Fruit fly (Drosophila melanogaster) whole organism, wandering third instar larva: ENCODE data around the gene CG13876.

Experiments used
- Abd-B ChIP-seq: fragments of >200 bp; optimal IDR thresholded peaks from 2 replicates; lab custom pipeline; 2017; ENCODE audit warnings: missing biosample characterization, missing genetic modification characterization
- CG32264 ChIP-seq: fragments of 200-800 bp; sonication (Bioruptor generic); optimal IDR thresholded peaks from 2 replicates; lab custom pipeline; 2016; ENCODE audit warnings: missing biosample characterization, missing genetic modification characterization
- CG9705 ChIP-seq: fragments of 200-800 bp; sonication (Bioruptor generic); optimal IDR thresholded peaks from 2 replicates; lab custom pipeline; 2018; ENCODE audit warnings: missing biosample characterization, mild to moderate bottlenecking, missing genetic modification characterization
- CrebA ChIP-seq: fragments of 200-800 bp; sonication (Bioruptor generic); optimal IDR thresholded peaks from 2 replicates; lab custom pipeline; 2016; ENCODE audit warnings: missing biosample characterization, mild to moderate bottlenecking, missing genetic modification characterization, borderline replicate concordance
- Dfd ChIP-seq: fragments of >200 bp; optimal IDR thresholded peaks from 2 replicates; lab custom pipeline; 2017; ENCODE audit warnings: missing biosample characterization, missing genetic modification characterization
- Dif ChIP-seq: fragments of 200-275, 200-300 bp; sonication (Bioruptor generic); optimal IDR thresholded peaks from 2 replicates; lab custom pipeline; 2018; ENCODE audit warnings: missing biosample characterization, missing genetic modification characterization; ENCODE audit not compliant: partially characterized antibody
- GATAd ChIP-seq: sonication (Bioruptor generic); optimal IDR thresholded peaks from 2 replicates; lab custom pipeline; 2016; ENCODE audit warnings: missing biosample characterization, missing genetic modification characterization
- HLH106 ChIP-seq: fragments of 200-800 bp; optimal IDR thresholded peaks from 3 replicates; lab custom pipeline; 2019; ENCODE audit warnings: missing biosample characterization, mild to moderate bottlenecking, missing genetic modification characterization, moderate library complexity
- Hnf4 ChIP-seq: fragments of 200-800 bp; sonication (Bioruptor generic); optimal IDR thresholded peaks from 2 replicates; lab custom pipeline; 2016; ENCODE audit warnings: missing biosample characterization, mild to moderate bottlenecking, missing genetic modification characterization
- Hr78 ChIP-seq: fragments of >200 bp; optimal IDR thresholded peaks from 2 replicates; lab custom pipeline; 2017; ENCODE audit warnings: missing biosample characterization, missing genetic modification characterization
- Hr83 ChIP-seq: fragments of 200-300 bp; sonication (Bioruptor generic); optimal IDR thresholded peaks from 2 replicates; lab custom pipeline; 2016; ENCODE audit warnings: missing biosample characterization, mild to moderate bottlenecking, missing genetic modification characterization, moderate library complexity; ENCODE audit not compliant: poor library complexity, severe bottlenecking
- Jra ChIP-seq: sonication (Bioruptor generic); optimal IDR thresholded peaks from 2 replicates; lab custom pipeline; 2016; ENCODE audit warnings: missing biosample characterization, missing genetic modification characterization
- Mio ChIP-seq: sonication (Bioruptor generic); optimal IDR thresholded peaks from 2 replicates; lab custom pipeline; 2016; ENCODE audit warnings: missing biosample characterization, missing genetic modification characterization
- Myc ChIP-seq: fragments of >200 bp; optimal IDR thresholded peaks from 2 replicates; lab custom pipeline; 2017
- N ChIP-seq: fragments of >200 bp; optimal IDR thresholded peaks from 2 replicates; lab custom pipeline; 2018; ENCODE audit warnings: missing biosample characterization, missing external identifiers, missing genetic modification characterization
- OdsH ChIP-seq: fragments of 200-800 bp; sonication (Bioruptor generic); optimal IDR thresholded peaks from 2 replicates; lab custom pipeline; 2016; ENCODE audit warnings: missing biosample characterization, mild to moderate bottlenecking, missing genetic modification characterization
- Rel ChIP-seq, 2 experiments: fragments of 200-800 bp; sonication (Bioruptor generic) in 1 of 2; optimal IDR thresholded peaks; 2 replicates in 1 of 2; 3 replicates in 1 of 2; lab custom pipeline; 2016 to 2019; ENCODE audit warnings: mild to moderate bottlenecking in 2 of 2, missing biosample characterization in 2 of 2, missing genetic modification characterization in 2 of 2, moderate library complexity in 1 of 2
- Sp1 ChIP-seq: fragments of 200-800 bp; sonication (Bioruptor generic); optimal IDR thresholded peaks from 3 replicates; lab custom pipeline; 2019; ENCODE audit warnings: missing biosample characterization, mild to moderate bottlenecking, missing genetic modification characterization, moderate library complexity
- Vsx2 ChIP-seq: fragments of 200-300, 225-300 bp; sonication (Bioruptor generic); optimal IDR thresholded peaks from 2 replicates; lab custom pipeline; 2018; ENCODE audit warnings: missing biosample characterization, missing genetic modification characterization; ENCODE audit not compliant: partially characterized antibody
- br ChIP-seq: fragments of 200-800 bp; sonication (Bioruptor generic); optimal IDR thresholded peaks from 2 replicates; lab custom pipeline; 2016; ENCODE audit warnings: missing biosample characterization, missing genetic modification characterization
- brk ChIP-seq: fragments of 200-800 bp; sonication (Bioruptor generic); optimal IDR thresholded peaks from 2 replicates; lab custom pipeline; 2016; ENCODE audit warnings: missing biosample characterization, mild to moderate bottlenecking, missing genetic modification characterization
- dl ChIP-seq, 2 experiments: fragments of 175-275, 200-275 bp in 1 of 2; fragments of 200-275 bp in 1 of 2; sonication (Bioruptor generic); optimal IDR thresholded peaks; lab custom pipeline; 2018; ENCODE audit warnings: mild to moderate bottlenecking in 2 of 2, missing biosample characterization in 2 of 2, missing genetic modification characterization in 2 of 2, moderate library complexity in 2 of 2; ENCODE audit not compliant: partially characterized antibody in 2 of 2, insufficient read depth in 1 of 2
- dmrt93B ChIP-seq: fragments of 200-800 bp; sonication (Bioruptor generic); optimal IDR thresholded peaks from 2 replicates; lab custom pipeline; 2018; ENCODE audit warnings: missing biosample characterization, mild to moderate bottlenecking, missing genetic modification characterization
- dsf ChIP-seq: sonication (Bioruptor generic); optimal IDR thresholded peaks from 2 replicates; lab custom pipeline; 2016; ENCODE audit warnings: missing biosample characterization, missing genetic modification characterization, borderline replicate concordance
- ey ChIP-seq: fragments of 200-800 bp; sonication (Bioruptor generic); optimal IDR thresholded peaks from 2 replicates; lab custom pipeline; 2016; ENCODE audit warnings: missing biosample characterization, missing genetic modification characterization
- foxo ChIP-seq, 2 experiments: fragments of 200-800 bp; sonication (Bioruptor generic); optimal IDR thresholded peaks; 2 replicates in 1 of 2; 3 replicates in 1 of 2; lab custom pipeline; 2016 to 2017; ENCODE audit warnings: missing biosample characterization in 2 of 2, missing genetic modification characterization in 2 of 2
- fru ChIP-seq: fragments of 200-800 bp; sonication (Bioruptor generic); optimal IDR thresholded peaks from 3 replicates; lab custom pipeline; 2016; ENCODE audit warnings: missing biosample characterization, mild to moderate bottlenecking, missing genetic modification characterization
- h ChIP-seq: fragments of 200-800 bp; sonication (Bioruptor generic); optimal IDR thresholded peaks from 3 replicates; lab custom pipeline; 2016; ENCODE audit warnings: missing biosample characterization, mild to moderate bottlenecking, missing genetic modification characterization
- jim ChIP-seq: fragments of 175-275, 200-325 bp; sonication (Bioruptor generic); optimal IDR thresholded peaks from 2 replicates; lab custom pipeline; 2016; ENCODE audit warnings: missing biosample characterization, mild to moderate bottlenecking, missing genetic modification characterization
- lola ChIP-seq: fragments of >200 bp; optimal IDR thresholded peaks from 2 replicates; lab custom pipeline; 2017; ENCODE audit warnings: missing biosample characterization, missing genetic modification characterization
- pan ChIP-seq: fragments of >200 bp; optimal IDR thresholded peaks from 2 replicates; lab custom pipeline; 2017
- psq ChIP-seq: fragments of 200-800 bp; sonication (Bioruptor generic); optimal IDR thresholded peaks from 3 replicates; lab custom pipeline; 2017; ENCODE audit warnings: missing biosample characterization, mild to moderate bottlenecking, missing genetic modification characterization, moderate library complexity
- rgr ChIP-seq: fragments of 200-800 bp; sonication (Bioruptor generic); optimal IDR thresholded peaks from 3 replicates; lab custom pipeline; 2016; ENCODE audit warnings: missing biosample characterization, mild to moderate bottlenecking, missing genetic modification characterization
- sage ChIP-seq: fragments of 200-800 bp; sonication (Bioruptor generic); optimal IDR thresholded peaks from 2 replicates; lab custom pipeline; 2016; ENCODE audit warnings: missing biosample characterization, mild to moderate bottlenecking, missing genetic modification characterization
- sv ChIP-seq: fragments of 200-800 bp; sonication (Bioruptor generic); optimal IDR thresholded peaks from 3 replicates; lab custom pipeline; 2016; ENCODE audit warnings: missing biosample characterization, missing genetic modification characterization
- tai ChIP-seq: sonication (Bioruptor generic); optimal IDR thresholded peaks from 2 replicates; lab custom pipeline; 2016; ENCODE audit warnings: missing biosample characterization, missing genetic modification characterization
- usp ChIP-seq: fragments of >200 bp; optimal IDR thresholded peaks from 2 replicates; lab custom pipeline; 2017; ENCODE audit warnings: missing biosample characterization, missing genetic modification characterization
- woc ChIP-seq: sonication (Bioruptor generic); optimal IDR thresholded peaks from 2 replicates; lab custom pipeline; 2016; ENCODE audit warnings: missing biosample characterization, mild to moderate bottlenecking, missing genetic modification characterization

The CG13876 gene

dm6 chr3L:157674-158179 lies 48.2 kb upstream of the CG13876 start:
- no peak for TF ChIP-seq usp (GFP tag; lab: Kevin White, UChicago)
- no peak for TF ChIP-seq HLH106 (tag; lab: Kevin White, UChicago)
- TF ChIP-seq Jra (GFP tag; lab: Kevin White, UChicago), result no peak
- no peak for TF ChIP-seq sv (GFP tag; lab: Kevin White, UChicago)
- no peak for TF ChIP-seq N
- TF ChIP-seq foxo (GFP tag; optimal IDR thresholded peaks at IDR 0.05; lab: Kevin White, UChicago), result no peak
- TF ChIP-seq lola (GFP tag; lab: Kevin White, UChicago), result no peak
- no peak for TF ChIP-seq tai (GFP tag; lab: Kevin White, UChicago)

dm6 chr3L:159406-160084 lies 46.4 kb upstream of the CG13876 start:
- no peak for TF ChIP-seq Sp1
- TF ChIP-seq rgr (GFP tag; lab: Kevin White, UChicago), result no peak
- TF ChIP-seq pan (lab: Kevin White, UChicago), result no peak
- TF ChIP-seq usp (GFP tag; lab: Kevin White, UChicago), result no peak
- no peak for TF ChIP-seq CrebA (GFP tag; lab: Kevin White, UChicago)
- TF ChIP-seq GATAd (GFP tag; lab: Kevin White, UChicago), result no peak
- no peak for TF ChIP-seq foxo (GFP tag; optimal IDR thresholded peaks at IDR 0.05; lab: Kevin White, UChicago)
- TF ChIP-seq brk (GFP tag; lab: Kevin White, UChicago), result no peak
- TF ChIP-seq psq (GFP tag; lab: Kevin White, UChicago), result no peak
- TF ChIP-seq Abd-B (GFP tag; lab: Kevin White, UChicago), result no peak
- no peak for TF ChIP-seq br (GFP tag; lab: Kevin White, UChicago)
- no peak for TF ChIP-seq ey (GFP tag; lab: Kevin White, UChicago)
- TF ChIP-seq Dfd (GFP tag; lab: Kevin White, UChicago), result no peak
- TF ChIP-seq dsf (GFP tag; lab: Kevin White, UChicago), result no peak
- no peak for TF ChIP-seq Mio
- TF ChIP-seq jim (GFP tag; lab: Kevin White, UChicago), result no peak
- no peak for TF ChIP-seq N
- TF ChIP-seq sv (GFP tag; lab: Kevin White, UChicago), result no peak
- no peak for TF ChIP-seq h (GFP tag; lab: Kevin White, UChicago)

- no peak for TF ChIP-seq CG32264 (GFP tag; lab: Kevin White, UChicago)
- TF ChIP-seq Hr83 (GFP tag; lab: Kevin White, UChicago), result peak; percentile 65
- TF ChIP-seq HLH106 (tag; lab: Kevin White, UChicago), result no peak
- no peak for TF ChIP-seq Mio
- TF ChIP-seq tai (GFP tag; lab: Kevin White, UChicago), result peak; percentile 11
- TF ChIP-seq OdsH, result no peak
- no peak for TF ChIP-seq Vsx2 (GFP tag; lab: Kevin White, UChicago)
- no peak for TF ChIP-seq GATAd (GFP tag; lab: Kevin White, UChicago)
- TF ChIP-seq Sp1, result peak; percentile 57
- TF ChIP-seq Rel (GFP tag; optimal IDR thresholded peaks at IDR 0.05; lab: Kevin White, UChicago), result no peak
- peak; percentile 43 for TF ChIP-seq Rel (tag; optimal IDR thresholded peaks at IDR 0.05; lab: Kevin White, UChicago)
- TF ChIP-seq h (GFP tag; lab: Kevin White, UChicago), result peak; percentile 12
- peak in 1 of 2 experiments; percentile 45 for TF ChIP-seq dl (GFP tag; optimal IDR thresholded peaks at IDR 0.05; lab: Kevin White, UChicago; ENCODE audit: insufficient read depth in 1 of 2, partially characterized antibody in 2 of 2)
- peak; percentile 49 for TF ChIP-seq rgr (GFP tag; lab: Kevin White, UChicago)
- TF ChIP-seq dmrt93B (GFP tag; lab: Kevin White, UChicago), result no peak
- no peak for TF ChIP-seq ey (GFP tag; lab: Kevin White, UChicago)
- no peak for TF ChIP-seq Abd-B (GFP tag; lab: Kevin White, UChicago)
- TF ChIP-seq Dfd (GFP tag; lab: Kevin White, UChicago), result no peak
- peak in 1 of 2 experiments; percentile 34 for TF ChIP-seq foxo (GFP tag; optimal IDR thresholded peaks at IDR 0.05; lab: Kevin White, UChicago)
- TF ChIP-seq psq (GFP tag; lab: Kevin White, UChicago), result no peak
- TF ChIP-seq Jra (GFP tag; lab: Kevin White, UChicago), result peak; percentile 57
- no peak for TF ChIP-seq Myc (lab: Kevin White, UChicago)
- no peak for TF ChIP-seq usp (GFP tag; lab: Kevin White, UChicago)
- peak; percentile 39 for TF ChIP-seq br (GFP tag; lab: Kevin White, UChicago)
- no peak for TF ChIP-seq jim (GFP tag; lab: Kevin White, UChicago)
- no peak for TF ChIP-seq fru (GFP tag; lab: Kevin White, UChicago)
- TF ChIP-seq woc (GFP tag; lab: Kevin White, UChicago), result no peak
- TF ChIP-seq N, result no peak
- no peak for TF ChIP-seq CrebA (GFP tag; lab: Kevin White, UChicago)
- peak; percentile 11 for TF ChIP-seq Dif (GFP tag; lab: Kevin White, UChicago)
- TF ChIP-seq brk (GFP tag; lab: Kevin White, UChicago), result peak; percentile 15
- TF ChIP-seq sage (GFP tag; lab: Kevin White, UChicago), result no peak
- peak; percentile 54 for TF ChIP-seq Hnf4 (GFP tag; lab: Kevin White, UChicago)
- TF ChIP-seq CG9705 (GFP tag; lab: Kevin White, UChicago), result no peak
- no peak for TF ChIP-seq Hr78 (GFP tag; lab: Kevin White, UChicago)
- no peak for TF ChIP-seq dsf (GFP tag; lab: Kevin White, UChicago)
These were observed 45.4 kb upstream of the CG13876 start for dm6 chr3L:160446-161094.
